Fruit fly (Drosophila melanogaster): Measurements from ENCODE around the gene ath.

dm6 chr2L:10206633-10207162 is 4.2 kb upstream of the ath start, which contains the start of gene Snx17:
- TF ChIP-seq rn (GFP tag; IDR thresholded peaks at IDR 0.05), result no peak
- no peak for TF ChIP-seq CG13204 (GFP tag; optimal IDR thresholded peaks at IDR 0.05)
- no peak for TF ChIP-seq EcR (GFP tag; optimal IDR thresholded peaks at IDR 0.05)
- no peak for TF ChIP-seq CG9948 (tag; optimal IDR thresholded peaks at IDR 0.05)
